Fruit fly (Drosophila melanogaster) whole organism, embryonic: ENCODE data around the gene CG43897.
A peak's percentile ranks its signal among the peaks of the same experiment; 100 is the strongest.

Source experiments
- Atf6 ChIP-seq: fragments of 200-800 bp; sonication (Bioruptor generic); IDR thresholded peaks from 2 replicates; pipeline ENCODE4 v1.3.6; 2022; ENCODE audit warnings: missing biosample characterization, missing genetic modification characterization
- B-H2 ChIP-seq: fragments of 200-800 bp; sonication (Bioruptor generic); optimal IDR thresholded peaks from 2 replicates; lab custom pipeline; 2018; ENCODE audit warnings: missing biosample characterization, mild to moderate bottlenecking, missing genetic modification characterization
- Blimp-1 ChIP-seq: fragments of 200-800 bp; sonication (Bioruptor generic); optimal IDR thresholded peaks from 3 replicates; lab custom pipeline; 2018; ENCODE audit warnings: missing biosample characterization, missing genetic modification characterization, mild to moderate bottlenecking, moderate library complexity, missing genetic modification reagents
- CG10147 ChIP-seq: fragments of 200-800 bp; sonication (Bioruptor generic); optimal IDR thresholded peaks from 2 replicates; lab custom pipeline; 2019; ENCODE audit warnings: missing biosample characterization, mild to moderate bottlenecking, missing genetic modification characterization, moderate library complexity
- CG10431 ChIP-seq: fragments of 200-800 bp; sonication (Bioruptor generic); optimal IDR thresholded peaks from 3 replicates; lab custom pipeline; 2018; ENCODE audit warnings: missing biosample characterization, mild to moderate bottlenecking, missing genetic modification characterization
- CG10979 ChIP-seq: fragments of 200-800 bp; sonication (Bioruptor generic); optimal IDR thresholded peaks from 2 replicates; lab custom pipeline; 2018; ENCODE audit warnings: missing biosample characterization, mild to moderate bottlenecking, missing genetic modification characterization, moderate library complexity
- CG11695 ChIP-seq: fragments of 200-800 bp; sonication (Bioruptor generic); IDR thresholded peaks from 3 replicates; pipeline ENCODE4 v1.3.6; 2022; ENCODE audit warnings: missing biosample characterization, missing genetic modification characterization
- CG11696 ChIP-seq: fragments of 200-800 bp; sonication (Bioruptor generic); IDR thresholded peaks from 2 replicates; pipeline ENCODE4 v1.3.6; 2022; ENCODE audit warnings: missing biosample characterization, missing genetic modification characterization
- CG12744 ChIP-seq: fragments of 200-800 bp; sonication (Bioruptor generic); optimal IDR thresholded peaks from 2 replicates; lab custom pipeline; 2016; ENCODE audit warnings: missing biosample characterization, missing genetic modification characterization
- CG13424 ChIP-seq: fragments of 200-800 bp; sonication (Bioruptor generic); optimal IDR thresholded peaks from 2 replicates; lab custom pipeline; 2019; ENCODE audit warnings: missing biosample characterization, mild to moderate bottlenecking, missing genetic modification characterization, moderate library complexity
- CG13624 ChIP-seq: fragments of 200-800 bp; sonication (Bioruptor generic); optimal IDR thresholded peaks from 2 replicates; lab custom pipeline; 2016; ENCODE audit warnings: missing biosample characterization, missing genetic modification characterization
- CG15073 ChIP-seq: fragments of 200-800 bp; sonication (Bioruptor generic); optimal IDR thresholded peaks from 2 replicates; lab custom pipeline; 2016; ENCODE audit warnings: missing biosample characterization, missing genetic modification characterization
- CG15696 ChIP-seq: fragments of 200-800 bp; sonication (Bioruptor generic); optimal IDR thresholded peaks from 2 replicates; lab custom pipeline; 2019; ENCODE audit warnings: missing biosample characterization, mild to moderate bottlenecking, missing genetic modification characterization, moderate library complexity
- CG2120 ChIP-seq: fragments of 200-800 bp; sonication (Bioruptor generic); optimal IDR thresholded peaks from 3 replicates; lab custom pipeline; 2016; ENCODE audit warnings: missing biosample characterization, missing genetic modification characterization
- CG2202 ChIP-seq: fragments of 200-800 bp; sonication (Bioruptor generic); optimal IDR thresholded peaks from 2 replicates; lab custom pipeline; 2018; ENCODE audit warnings: missing biosample characterization, mild to moderate bottlenecking, missing genetic modification characterization
- CG2712 ChIP-seq: fragments of 200-800 bp; optimal IDR thresholded peaks from 3 replicates; lab custom pipeline; 2019; ENCODE audit warnings: missing biosample characterization, mild to moderate bottlenecking, missing genetic modification characterization, moderate library complexity
- CG30431 ChIP-seq: fragments of 200-800 bp; sonication (Bioruptor generic); optimal IDR thresholded peaks from 2 replicates; lab custom pipeline; 2017; ENCODE audit warnings: missing biosample characterization, missing genetic modification characterization
- CG32532 ChIP-seq: fragments of 200-800 bp; sonication (Bioruptor generic); IDR thresholded peaks from 2 replicates; pipeline ENCODE4 v1.3.6; 2022; ENCODE audit warnings: missing biosample characterization, missing genetic modification characterization
- CG32767 ChIP-seq: fragments of 200-800 bp; sonication (Bioruptor generic); IDR thresholded peaks from 2 replicates; pipeline ENCODE4 v1.3.6; 2022; ENCODE audit warnings: missing biosample characterization, missing genetic modification characterization
- CG32772 ChIP-seq: fragments of 200-800 bp; sonication (Bioruptor generic); IDR thresholded peaks from 2 replicates; pipeline ENCODE4 v1.3.6; 2022; ENCODE audit warnings: missing biosample characterization, missing genetic modification characterization
- CG4404 ChIP-seq: fragments of 200-800 bp; sonication (Bioruptor generic); IDR thresholded peaks from 2 replicates; pipeline ENCODE4 v1.3.6; 2022; ENCODE audit warnings: missing biosample characterization, missing genetic modification characterization
- CG6765 ChIP-seq: fragments of 200-800 bp; sonication (Bioruptor generic); optimal IDR thresholded peaks from 3 replicates; lab custom pipeline; 2017; ENCODE audit warnings: missing biosample characterization, mild to moderate bottlenecking, missing genetic modification characterization
- CG7987 ChIP-seq: fragments of 200-800 bp; sonication (Bioruptor generic); optimal IDR thresholded peaks from 2 replicates; lab custom pipeline; 2018; ENCODE audit warnings: missing biosample characterization, mild to moderate bottlenecking, missing genetic modification characterization, moderate library complexity
- CG8281 ChIP-seq: fragments of 200-800 bp; sonication (Bioruptor generic); optimal IDR thresholded peaks from 2 replicates; lab custom pipeline; 2018; ENCODE audit warnings: missing biosample characterization, mild to moderate bottlenecking, missing genetic modification characterization, moderate library complexity
- CG9215 ChIP-seq: fragments of 200-800 bp; sonication (Bioruptor generic); IDR thresholded peaks from 2 replicates; pipeline ENCODE4 v1.3.6; 2022; ENCODE audit warnings: missing biosample characterization, missing genetic modification characterization
- CG9797 ChIP-seq: fragments of 200-800 bp; sonication (Bioruptor generic); optimal IDR thresholded peaks from 3 replicates; lab custom pipeline; 2018; ENCODE audit warnings: missing biosample characterization, mild to moderate bottlenecking, missing genetic modification characterization
- Dek ChIP-seq: fragments of 200-800 bp; sonication (Bioruptor generic); optimal IDR thresholded peaks from 3 replicates; lab custom pipeline; 2019; ENCODE audit warnings: missing biosample characterization, mild to moderate bottlenecking, missing genetic modification characterization, moderate library complexity
- HHEX ChIP-seq: fragments of 200-800 bp; sonication (Bioruptor generic); optimal IDR thresholded peaks from 3 replicates; lab custom pipeline; 2017; ENCODE audit warnings: missing biosample characterization, mild to moderate bottlenecking, missing genetic modification characterization, missing genetic modification reagents
- HLH4C ChIP-seq: fragments of 200-800 bp; sonication (Bioruptor generic); IDR thresholded peaks from 3 replicates; pipeline ENCODE4 v1.3.6; 2022; ENCODE audit warnings: missing biosample characterization, missing genetic modification characterization; ENCODE audit not compliant: partially characterized antibody
- Hand ChIP-seq: fragments of 200-800 bp; sonication (Bioruptor generic); optimal IDR thresholded peaks from 2 replicates; lab custom pipeline; 2017; ENCODE audit warnings: mild to moderate bottlenecking, missing biosample characterization, missing genetic modification reagents, missing genetic modification characterization
- Hey ChIP-seq: fragments of 200-800 bp; sonication (Bioruptor generic); optimal IDR thresholded peaks from 3 replicates; lab custom pipeline; 2018; ENCODE audit warnings: missing biosample characterization, mild to moderate bottlenecking, missing genetic modification characterization
- MBD-R2 ChIP-seq: fragments of 200-800 bp; sonication (Bioruptor generic); IDR thresholded peaks from 2 replicates; pipeline ENCODE4 v1.3.6; 2022; ENCODE audit warnings: missing biosample characterization, missing genetic modification characterization
- NK7.1 ChIP-seq: fragments of 200-800 bp; sonication (Bioruptor generic); optimal IDR thresholded peaks from 3 replicates; lab custom pipeline; 2016; ENCODE audit warnings: missing biosample characterization, missing genetic modification characterization
- Ravus ChIP-seq: fragments of 200-800 bp; sonication (Bioruptor generic); IDR thresholded peaks from 2 replicates; pipeline ENCODE4 v1.3.6; 2022; ENCODE audit warnings: missing biosample characterization, missing genetic modification characterization
- Side ChIP-seq: fragments of 200-800 bp; sonication (Bioruptor generic); optimal IDR thresholded peaks from 2 replicates; lab custom pipeline; 2016; ENCODE audit warnings: missing biosample characterization, missing genetic modification characterization
- ac ChIP-seq: fragments of 200-800 bp; sonication (Bioruptor generic); optimal IDR thresholded peaks from 3 replicates; lab custom pipeline; 2017; ENCODE audit warnings: missing biosample characterization, mild to moderate bottlenecking, missing genetic modification characterization
- aop ChIP-seq: fragments of 200-800 bp; sonication (Bioruptor generic); IDR thresholded peaks from 2 replicates; pipeline ENCODE4 v1.3.6; 2022; ENCODE audit warnings: missing biosample characterization, missing genetic modification characterization
- cg ChIP-seq: fragments of 200-800 bp; sonication (Bioruptor generic); optimal IDR thresholded peaks from 3 replicates; lab custom pipeline; 2019; ENCODE audit warnings: missing biosample characterization, mild to moderate bottlenecking, missing genetic modification characterization, moderate library complexity
- danr ChIP-seq: fragments of 200-800 bp; sonication (Bioruptor generic); IDR thresholded peaks from 2 replicates; pipeline ENCODE4 v1.3.6; 2022; ENCODE audit warnings: missing biosample characterization, missing genetic modification characterization
- eve ChIP-seq, 2 experiments: fragments of >200 bp; optimal IDR thresholded peaks; 2 replicates each; lab custom pipeline; 2017; ENCODE audit warnings: missing biosample characterization in 2 of 2, missing genetic modification characterization in 2 of 2
- gcm ChIP-seq: fragments of 200-800 bp; sonication (Bioruptor generic); optimal IDR thresholded peaks from 2 replicates; lab custom pipeline; 2019; ENCODE audit warnings: missing biosample characterization, mild to moderate bottlenecking, missing genetic modification characterization, moderate library complexity
- gem ChIP-seq: fragments of 200-800 bp; sonication (Bioruptor generic); optimal IDR thresholded peaks from 2 replicates; lab custom pipeline; 2019; ENCODE audit warnings: missing biosample characterization, mild to moderate bottlenecking, missing genetic modification characterization, moderate library complexity
- ken ChIP-seq: fragments of 200-800 bp; sonication (Bioruptor generic); IDR thresholded peaks from 3 replicates; pipeline ENCODE4 v1.3.6; 2022; ENCODE audit warnings: missing biosample characterization, missing genetic modification characterization
- lilli ChIP-seq: fragments of 200-800 bp; sonication (Bioruptor generic); optimal IDR thresholded peaks from 3 replicates; lab custom pipeline; 2016; ENCODE audit warnings: missing biosample characterization, missing genetic modification characterization
- mld ChIP-seq: fragments of 200-800 bp; sonication (Bioruptor generic); IDR thresholded peaks from 3 replicates; pipeline ENCODE4 v1.3.6; 2022; ENCODE audit warnings: missing biosample characterization, missing genetic modification characterization; ENCODE audit not compliant: partially characterized antibody
- nmo ChIP-seq: fragments of 200-800 bp; sonication (Bioruptor generic); optimal IDR thresholded peaks from 2 replicates; lab custom pipeline; 2018; ENCODE audit warnings: missing biosample characterization, mild to moderate bottlenecking, missing genetic modification characterization, moderate library complexity
- phol ChIP-seq: fragments of 200-800 bp; sonication (Bioruptor generic); optimal IDR thresholded peaks from 3 replicates; lab custom pipeline; 2018; ENCODE audit warnings: missing biosample characterization, mild to moderate bottlenecking, missing genetic modification characterization, moderate library complexity
- row ChIP-seq: fragments of 200-800 bp; sonication (Bioruptor generic); IDR thresholded peaks from 3 replicates; pipeline ENCODE4 v1.3.6; 2022; ENCODE audit warnings: missing biosample characterization, missing genetic modification characterization
- scrt ChIP-seq: fragments of 200-800 bp; sonication (Bioruptor generic); optimal IDR thresholded peaks from 2 replicates; lab custom pipeline; 2018; ENCODE audit warnings: missing biosample characterization, mild to moderate bottlenecking, missing genetic modification characterization, moderate library complexity
- slbo ChIP-seq: fragments of 200-800 bp; sonication (Bioruptor generic); IDR thresholded peaks from 2 replicates; pipeline ENCODE4 v1.3.6; 2022; ENCODE audit warnings: missing biosample characterization, missing genetic modification characterization
- yki ChIP-seq: fragments of >200 bp; optimal IDR thresholded peaks from 3 replicates; lab custom pipeline; 2018
- zf30C ChIP-seq: fragments of 200-800 bp; sonication (Bioruptor generic); optimal IDR thresholded peaks from 3 replicates; lab custom pipeline; 2018; ENCODE audit warnings: missing biosample characterization, mild to moderate bottlenecking, missing genetic modification characterization

CG43897 gene

DNA sequence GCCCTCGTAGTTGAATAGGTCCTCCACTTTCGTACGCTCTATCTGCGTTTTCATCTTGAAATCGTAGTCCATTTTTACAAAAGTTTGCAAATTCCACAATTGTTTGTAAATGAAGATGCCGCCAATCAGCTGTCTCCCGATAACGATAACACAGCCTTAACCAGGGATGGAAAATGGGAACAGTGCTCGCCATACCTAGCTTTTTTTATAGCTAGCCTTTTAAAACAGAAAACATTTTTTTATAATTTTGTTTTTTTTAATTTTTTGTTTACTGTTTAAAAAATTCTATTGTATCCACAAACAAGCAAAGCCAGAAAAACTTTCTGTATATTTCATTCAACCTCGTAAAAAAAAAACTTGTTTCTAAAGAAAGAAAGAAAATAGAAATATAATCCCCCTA is 24.9 kb downstream of the CG43897 start, which contains the start of gene Cdk8 (continued):
- no peak for TF ChIP-seq CG2202 (tag; lab: Kevin White, UChicago)
- peak; percentile 71 for TF ChIP-seq CG2120 (GFP tag; lab: Kevin White, UChicago)
- no peak for TF ChIP-seq danr (GFP tag; lab: Robert Waterston, UW)
- TF ChIP-seq aop (GFP tag; lab: Robert Waterston, UW): no peak
- peak; percentile 28 for TF ChIP-seq nmo (GFP tag; lab: Kevin White, UChicago)
- TF ChIP-seq HHEX (GFP tag; lab: Kevin White, UChicago): no peak
- TF ChIP-seq Dek: peak; percentile 24
- no peak for TF ChIP-seq zf30C (GFP tag; lab: Kevin White, UChicago)
- no peak for TF ChIP-seq CG4404 (GFP tag; lab: Robert Waterston, UW)
- no peak for TF ChIP-seq CG9215 (GFP tag; lab: Robert Waterston, UW)
- TF ChIP-seq CG13424 (tag; lab: Kevin White, UChicago): peak; percentile 56
- no peak for TF ChIP-seq CG30431
- TF ChIP-seq CG13624 (GFP tag; lab: Kevin White, UChicago): peak; percentile 29
- no peak for TF ChIP-seq CG32772
- TF ChIP-seq CG15696 (tag; lab: Kevin White, UChicago): peak; percentile 13
- TF ChIP-seq CG11695: 0 out of 3 replicates have a peak, but pooled peaks have one; percentile 33
- TF ChIP-seq CG7987 (GFP tag; lab: Kevin White, UChicago): no peak
- TF ChIP-seq Side (GFP tag; lab: Kevin White, UChicago): no peak
- TF ChIP-seq B-H2: peak; percentile 35
- 0 out of 2 replicates have a peak, but pooled peaks have one; percentile 18 for TF ChIP-seq CG11696 (GFP tag; lab: Robert Waterston, UW)
- no peak for TF ChIP-seq mld (GFP tag; lab: Robert Waterston, UW)
- no peak for TF ChIP-seq Ravus (GFP tag; lab: Robert Waterston, UW)
- no peak for TF ChIP-seq ac
- no peak for TF ChIP-seq Blimp-1 (GFP tag; lab: Kevin White, UChicago)
- no peak for TF ChIP-seq CG15073 (GFP tag; lab: Kevin White, UChicago)
- TF ChIP-seq CG32767 (GFP tag; lab: Robert Waterston, UW): no peak
- TF ChIP-seq ken (GFP tag; lab: Robert Waterston, UW): no peak
- no peak for TF ChIP-seq gem (tag; lab: Kevin White, UChicago)
- peak; percentile 40; the same call in 1 of the 2 replicates for TF ChIP-seq Atf6
- no peak for TF ChIP-seq CG9797 (GFP tag; lab: Kevin White, UChicago)
- no peak for TF ChIP-seq HLH4C (GFP tag; lab: Robert Waterston, UW)
- no peak for TF ChIP-seq gcm (GFP tag; lab: Kevin White, UChicago)
- TF ChIP-seq CG8281: no peak
- TF ChIP-seq scrt (GFP tag; lab: Kevin White, UChicago): no peak
- peak; percentile 92 for TF ChIP-seq MBD-R2 (GFP tag; lab: Robert Waterston, UW)
- peak; percentile 77 for TF ChIP-seq slbo (GFP tag; lab: Robert Waterston, UW)
- no peak for TF ChIP-seq Hand
- peak; percentile 35 for TF ChIP-seq CG12744 (GFP tag; lab: Kevin White, UChicago)
- peak; percentile 73 for TF ChIP-seq lilli (GFP tag; lab: Kevin White, UChicago)
- no peak for TF ChIP-seq CG6765 (GFP tag; lab: Kevin White, UChicago)
- no peak for TF ChIP-seq NK7.1
- no peak for TF ChIP-seq yki (lab: Kevin White, UChicago)
- peak; percentile 67 for TF ChIP-seq phol
- TF ChIP-seq eve (GFP tag; optimal IDR thresholded peaks at IDR 0.05; lab: Kevin White, UChicago): no peak
- TF ChIP-seq CG10147 (GFP tag; lab: Kevin White, UChicago): peak; percentile 52
- no peak for TF ChIP-seq CG10431 (GFP tag; lab: Kevin White, UChicago)
- peak; percentile 64 for TF ChIP-seq CG32532
- no peak for TF ChIP-seq Hey (tag; lab: Kevin White, UChicago)
- TF ChIP-seq CG2712: peak; percentile 69
- TF ChIP-seq row (GFP tag; lab: Robert Waterston, UW): peak; percentile 81
- peak; percentile 28 for TF ChIP-seq CG10979 (tag; lab: Kevin White, UChicago)
- TF ChIP-seq cg (GFP tag; lab: Kevin White, UChicago): no peak
